Worm (Caenorhabditis elegans) whole organism, L1 larva: ENCODE data around the gene F39G3.5.

Source experiments
- ama-1 ChIP-seq: fragments of 150-350 bp; optimal IDR thresholded peaks from 2 replicates; lab custom pipeline; 2014
- fos-1 ChIP-seq: fragments of 150-350 bp; optimal IDR thresholded peaks from 2 replicates; lab custom pipeline; 2014; ENCODE audit warnings: missing biosample characterization, missing genetic modification characterization
- nhr-28 ChIP-seq: fragments of 150-350 bp; optimal IDR thresholded peaks from 2 replicates; lab custom pipeline; 2014; ENCODE audit warnings: missing biosample characterization, missing genetic modification characterization
- vab-15 ChIP-seq: sonication (generic microtip); optimal IDR thresholded peaks from 2 replicates; lab custom pipeline; 2017; ENCODE audit warnings: missing genotype, mild to moderate bottlenecking, missing genetic modification characterization, missing compliant biosample characterization

- no peak for TF ChIP-seq nhr-28 (tag; lab: Kevin White, UChicago)
- TF ChIP-seq ama-1 (lab: Kevin White, UChicago): no peak
- no peak for TF ChIP-seq fos-1 (tag; lab: Kevin White, UChicago)
- no peak for TF ChIP-seq vab-15 (tag; lab: Kevin White, UChicago)
Observed at ce11 chrV:4676092-4676491, 46.3 kb upstream of the F39G3.5 start, which contains the start of gene K03B4.6.
